Worm (Caenorhabditis elegans) whole organism, mixed stage, embryonic: ENCODE results near the gene F10C1.8.

Experiments
- elt-3 ChIP-seq: fragments of 150-350 bp; optimal IDR thresholded peaks from 2 replicates; lab custom pipeline; 2014; ENCODE audit warnings: missing biosample characterization, missing genetic modification characterization
- flh-1 ChIP-seq: fragments of 200-800 bp; sonication (Bioruptor generic); optimal IDR thresholded peaks from 2 replicates; lab custom pipeline; 2018; ENCODE audit warnings: mild to moderate bottlenecking, missing genetic modification characterization, moderate library complexity, missing compliant biosample characterization
- mep-1 ChIP-seq: fragments of 150-350 bp; optimal IDR thresholded peaks from 2 replicates; lab custom pipeline; 2017; ENCODE audit warnings: missing biosample characterization, missing genetic modification reagents, missing genetic modification characterization, inconsistent platforms
- mls-2 ChIP-seq: sonication (generic microtip); optimal IDR thresholded peaks from 2 replicates; lab custom pipeline; 2016; ENCODE audit warnings: mild to moderate bottlenecking, missing genetic modification characterization, moderate library complexity, missing compliant biosample characterization
- nhr-237 ChIP-seq: fragments of 150-350 bp; optimal IDR thresholded peaks from 2 replicates; lab custom pipeline; 2014; ENCODE audit warnings: missing biosample characterization, missing genetic modification characterization
- nhr-76 ChIP-seq: sonication (generic microtip); optimal IDR thresholded peaks from 2 replicates; lab custom pipeline; 2017; ENCODE audit warnings: missing biosample characterization, missing genetic modification characterization
- pha-4 ChIP-seq: fragments of 150-350 bp; optimal IDR thresholded peaks from 2 replicates; lab custom pipeline; 2018; ENCODE audit warnings: missing biosample characterization, missing genetic modification reagents, missing genetic modification characterization
- snpc-4 ChIP-seq: fragments of 150-350 bp; optimal IDR thresholded peaks from 2 replicates; lab custom pipeline; 2014; ENCODE audit warnings: missing biosample characterization, missing genetic modification characterization
- sptf-1 ChIP-seq: sonication (generic microtip); optimal IDR thresholded peaks from 2 replicates; lab custom pipeline; 2017; ENCODE audit warnings: mild to moderate bottlenecking, missing genetic modification characterization, moderate library complexity, missing compliant biosample characterization
- tbx-8 ChIP-seq: fragments of 200-800 bp; sonication (Bioruptor generic); optimal IDR thresholded peaks from 2 replicates; lab custom pipeline; 2018; ENCODE audit warnings: mild to moderate bottlenecking, missing genetic modification characterization, moderate library complexity, missing compliant biosample characterization
- ztf-11 ChIP-seq: fragments of 150-350 bp; optimal IDR thresholded peaks from 2 replicates; lab custom pipeline; 2014; ENCODE audit warnings: missing biosample characterization, missing genetic modification characterization

- no peak for TF ChIP-seq snpc-4
- no peak for TF ChIP-seq tbx-8 (GFP tag; lab: Kevin White, UChicago)
- TF ChIP-seq ztf-11 (tag; lab: Kevin White, UChicago), result no peak
- TF ChIP-seq pha-4, result no peak
- TF ChIP-seq flh-1 (GFP tag; lab: Kevin White, UChicago), result no peak
- no peak for TF ChIP-seq mep-1 (tag; lab: Kevin White, UChicago)
- no peak for TF ChIP-seq elt-3 (tag; lab: Kevin White, UChicago)
- TF ChIP-seq nhr-76 (tag; lab: Kevin White, UChicago), result no peak
- no peak for TF ChIP-seq nhr-237 (tag; lab: Kevin White, UChicago)
- no peak for TF ChIP-seq mls-2
- no peak for TF ChIP-seq sptf-1
These were observed 45.3 kb downstream of the F10C1.8 start, which contains the start of gene K05F1.8 for ce11 chrII:5799553-5799952.
